Worm (Caenorhabditis elegans) whole organism, L4/young adult: ENCODE data around the gene cpna-2.

Experiments used
- W03F9.2 ChIP-seq: fragments of 150-350 bp; optimal IDR thresholded peaks from 2 replicates; lab custom pipeline; 2014; ENCODE audit warnings: missing biosample characterization, missing genetic modification characterization
- dao-5 ChIP-seq: sonication (generic microtip); optimal IDR thresholded peaks from 2 replicates; lab custom pipeline; 2016; ENCODE audit warnings: missing genotype, missing genetic modification characterization, moderate library complexity, missing compliant biosample characterization
- him-1 ChIP-seq: sonication (generic microtip); optimal IDR thresholded peaks from 2 replicates; lab custom pipeline; 2016; ENCODE audit warnings: missing genotype, missing genetic modification reagents, missing genetic modification characterization, missing compliant biosample characterization

ce11 chrII:7755116-7755571 lies 30.4 kb downstream of the cpna-2 start, which contains the start of the genes B0228.6 and B0228.1:
- no peak for TF ChIP-seq W03F9.2 (tag; lab: Kevin White, UChicago)
- TF ChIP-seq him-1 (tag; lab: Kevin White, UChicago) = no peak
- TF ChIP-seq dao-5 = no peak
